Fruit fly (Drosophila melanogaster): Measurements from ENCODE around the gene dnt.

The dnt gene

dm6 chr2L:19376145-19376544, 13.1 kb upstream of the dnt start:
- TF ChIP-seq CG4424 (GFP tag; optimal IDR thresholded peaks at IDR 0.05): peak; percentile 47
- TF ChIP-seq abd-A (tag; optimal IDR thresholded peaks at IDR 0.05): no peak
- TF ChIP-seq D19A (tag; optimal IDR thresholded peaks at IDR 0.05): peak; percentile 49
- TF ChIP-seq Xrp1 (GFP tag; IDR thresholded peaks at IDR 0.05): peak; percentile 78
- peak; percentile 26 for TF ChIP-seq CG8924 (tag; optimal IDR thresholded peaks at IDR 0.05)
- no peak for TF ChIP-seq CG16813 (GFP tag; IDR thresholded peaks at IDR 0.05; ENCODE audit: partially characterized antibody)
- TF ChIP-seq ci (GFP tag; IDR thresholded peaks at IDR 0.05): peak; percentile 76
- TF ChIP-seq HmgD (GFP tag; optimal IDR thresholded peaks at IDR 0.05): no peak
- TF ChIP-seq CG8089 (GFP tag; optimal IDR thresholded peaks at IDR 0.05): no peak
- TF ChIP-seq CG3726 (GFP tag; IDR thresholded peaks at IDR 0.05): 0 out of 3 replicates have a peak, but pooled peaks have one; percentile 23
- TF ChIP-seq NC2β (GFP tag; optimal IDR thresholded peaks at IDR 0.05): peak; percentile 20
- TF ChIP-seq Hr3 (GFP tag; optimal IDR thresholded peaks at IDR 0.05): peak; percentile 2
- TF ChIP-seq CG34422 (GFP tag; IDR thresholded peaks at IDR 0.05): no peak
- TF ChIP-seq so (GFP tag; IDR thresholded peaks at IDR 0.05): 0 out of 3 replicates have a peak, but pooled peaks have one; percentile 37
- TF ChIP-seq croc (GFP tag; conservative IDR thresholded peaks at IDR 0.05): 0 out of 3 replicates have a peak, but pooled peaks have one; percentile 34
- TF ChIP-seq CG8765 (GFP tag; IDR thresholded peaks at IDR 0.05): peak; percentile 8; the same call in 1 of the 2 replicates
- TF ChIP-seq Drgx (GFP tag; IDR thresholded peaks at IDR 0.05): peak; percentile 80
- TF ChIP-seq exex (tag; optimal IDR thresholded peaks at IDR 0.05): no peak
- TF ChIP-seq CG2712 (tag; optimal IDR thresholded peaks at IDR 0.05): peak; percentile 71
- no peak for TF ChIP-seq Trl (optimal IDR thresholded peaks at IDR 0.05)
- no peak for TF ChIP-seq Trl (GFP tag; optimal IDR thresholded peaks at IDR 0.05)
- peak; percentile 20 for TF ChIP-seq CG17359 (tag; optimal IDR thresholded peaks at IDR 0.05)
- no peak for TF ChIP-seq CG9215 (GFP tag; IDR thresholded peaks at IDR 0.05)
- TF ChIP-seq hth (optimal IDR thresholded peaks at IDR 0.05): no peak
- peak; percentile 66 for TF ChIP-seq CG10959 (GFP tag; IDR thresholded peaks at IDR 0.05)
- peak; percentile 18 for TF ChIP-seq Ssrp (tag; optimal IDR thresholded peaks at IDR 0.05)
- TF ChIP-seq CG18764 (GFP tag; optimal IDR thresholded peaks at IDR 0.05): peak; percentile 4
- peak; percentile 36 for TF ChIP-seq CG10267 (tag; optimal IDR thresholded peaks at IDR 0.05)
- 0 out of 2 replicates have a peak, but pooled peaks have one; percentile 6 for TF ChIP-seq dan (GFP tag; IDR thresholded peaks at IDR 0.05)
- no peak for TF ChIP-seq Chrac-16 (GFP tag; optimal IDR thresholded peaks at IDR 0.05)
- TF ChIP-seq bigmax (GFP tag; optimal IDR thresholded peaks at IDR 0.05): no peak
- TF ChIP-seq pnt (GFP tag; optimal IDR thresholded peaks at IDR 0.05): no peak
- 0 out of 2 replicates have a peak, but pooled peaks have one; percentile 32 for TF ChIP-seq Awh (GFP tag; IDR thresholded peaks at IDR 0.05)
- TF ChIP-seq Ets97D (GFP tag; optimal IDR thresholded peaks at IDR 0.05): no peak
- TF ChIP-seq CG10462 (GFP tag; optimal IDR thresholded peaks at IDR 0.05): peak; percentile 9
- TF ChIP-seq HLH3B (GFP tag; IDR thresholded peaks at IDR 0.05): 0 out of 2 replicates have a peak, but pooled peaks have one; percentile 15
- TF ChIP-seq Optix (GFP tag; IDR thresholded peaks at IDR 0.05): peak; percentile 45; the same call in 1 of the 3 replicates
- peak; percentile 58; the same call in 2 of the 3 replicates for TF ChIP-seq ken (GFP tag; IDR thresholded peaks at IDR 0.05)
- peak; percentile 30 for TF ChIP-seq zen (tag; optimal IDR thresholded peaks at IDR 0.05)
- no peak for TF ChIP-seq odd (GFP tag; optimal IDR thresholded peaks at IDR 0.05)
- peak; percentile 79 for TF ChIP-seq zfh1 (GFP tag; IDR thresholded peaks at IDR 0.05)
- peak in 1 of 2 experiments; percentile 56 for TF ChIP-seq bsh (GFP tag; optimal IDR thresholded peaks at IDR 0.05)
- peak; percentile 34 for TF ChIP-seq nmo (GFP tag; optimal IDR thresholded peaks at IDR 0.05)
- TF ChIP-seq CG13424 (tag; optimal IDR thresholded peaks at IDR 0.05): peak; percentile 9
- TF ChIP-seq CG10979 (tag; optimal IDR thresholded peaks at IDR 0.05): peak; percentile 70
- peak; percentile 50 for TF ChIP-seq CG14710 (tag; optimal IDR thresholded peaks at IDR 0.05)
- TF ChIP-seq Oli (tag; optimal IDR thresholded peaks at IDR 0.05): peak; percentile 11
- peak; percentile 25 for TF ChIP-seq CG16815 (GFP tag; optimal IDR thresholded peaks at IDR 0.05)
- 0 out of 2 replicates have a peak, but pooled peaks have one; percentile 33 for TF ChIP-seq sim (GFP tag; IDR thresholded peaks at IDR 0.05)
- TF ChIP-seq phol (tag; optimal IDR thresholded peaks at IDR 0.05): peak; percentile 56
- TF ChIP-seq dmrt11E (tag; optimal IDR thresholded peaks at IDR 0.05): peak; percentile 73

Measured in whole organism, embryonic.